Fruit fly (Drosophila melanogaster) whole organism, prepupa: ENCODE data around the gene Tim9b.

Experiments used
- CG11762 ChIP-seq: fragments of 200-800 bp; sonication (Bioruptor generic); optimal IDR thresholded peaks from 3 replicates; lab custom pipeline; 2016; ENCODE audit warnings: missing biosample characterization, missing genetic modification characterization; ENCODE audit not compliant: insufficient read depth
- Sox102F ChIP-seq: fragments of 200-800 bp; sonication (Bioruptor generic); optimal IDR thresholded peaks from 2 replicates; lab custom pipeline; 2016; ENCODE audit warnings: missing biosample characterization, mild to moderate bottlenecking, missing genetic modification characterization
- Sox14 ChIP-seq: fragments of 200-800 bp; sonication (Bioruptor generic); optimal IDR thresholded peaks from 3 replicates; lab custom pipeline; 2016; ENCODE audit warnings: missing biosample characterization, missing genetic modification characterization
- fd59A ChIP-seq: fragments of 200-800 bp; sonication (Bioruptor generic); optimal IDR thresholded peaks from 2 replicates; lab custom pipeline; 2017; ENCODE audit warnings: missing biosample characterization, mild to moderate bottlenecking, missing genetic modification characterization, missing genetic modification reagents
- svp ChIP-seq: fragments of 200-800 bp; sonication (Bioruptor generic); peaks from one replicate; lab custom pipeline; 2016; ENCODE audit warnings: missing biosample characterization, missing genetic modification characterization

- no peak for TF ChIP-seq Sox102F (GFP tag; lab: Kevin White, UChicago)
- no peak for TF ChIP-seq Sox14
- TF ChIP-seq svp (GFP tag; lab: Kevin White, UChicago), result no peak
- TF ChIP-seq CG11762 (GFP tag; lab: Kevin White, UChicago), result no peak
- no peak for TF ChIP-seq fd59A (GFP tag; lab: Kevin White, UChicago)
Measured at dm6 chrX:19590070-19590469, 28.3 kb downstream of the Tim9b start, which contains the start of gene CG14219.
